Worm (Caenorhabditis elegans): ENCODE measurements around the gene F15D4.4.

The F15D4.4 gene

DNA sequence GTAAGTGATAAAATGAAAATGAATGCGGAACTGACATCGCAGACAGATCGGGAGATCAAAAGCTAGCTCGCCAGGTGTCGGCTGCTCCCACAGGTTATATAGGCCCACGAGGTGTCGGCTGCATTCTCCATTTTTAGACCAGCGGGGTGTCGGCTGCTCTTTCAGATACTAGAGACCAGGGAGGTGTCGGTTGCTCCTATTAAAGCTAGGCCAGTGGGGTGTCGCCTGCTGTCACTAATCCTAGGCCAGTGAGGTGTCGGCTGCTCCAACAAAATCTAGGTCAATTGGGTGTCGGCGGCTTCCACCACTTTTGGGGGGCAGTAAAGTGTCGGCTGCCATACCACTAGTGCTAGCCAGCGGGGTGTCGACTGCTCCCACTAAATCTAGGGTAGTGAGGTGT lies 47.0 kb upstream of the F15D4.4 start (continued):
- TF ChIP-seq snpc-4 (GFP tag; optimal IDR thresholded peaks at IDR 0.05), result no peak
- TF ChIP-seq snpc-4 (tag; optimal IDR thresholded peaks at IDR 0.05), result peak in 2 of 4 experiments; percentile 49 to 78
- TF ChIP-seq hmg-1.2 (GFP tag; IDR thresholded peaks at IDR 0.05), result no peak
- TF ChIP-seq lsy-27 (tag; optimal IDR thresholded peaks at IDR 0.05; ENCODE audit: borderline replicate concordance, insufficient read depth), result no peak

DNA sequence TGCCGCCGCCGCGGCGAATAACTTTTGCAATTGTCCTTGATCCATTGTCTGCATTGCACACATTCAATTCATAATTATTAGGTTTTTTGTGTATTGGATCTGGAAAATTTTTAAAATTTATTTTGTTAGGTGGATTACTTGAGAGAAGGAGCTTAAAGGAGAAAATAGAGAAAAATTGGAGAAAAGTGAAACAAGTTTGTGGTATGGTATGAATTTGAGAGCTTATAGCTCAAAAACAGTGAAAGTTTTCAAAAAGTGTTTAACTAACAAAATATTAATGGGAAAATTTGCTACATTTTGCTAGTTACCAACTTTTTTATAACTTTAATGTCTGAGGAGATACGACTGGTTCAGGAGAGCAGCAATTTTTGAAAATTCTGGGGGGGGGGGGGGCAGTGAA lies 42.8 kb upstream of the F15D4.4 start, which contains the start of gene ztf-22:
TSS of gene ztf-22 (minus strand) at position 101 of the 400 bp plus-strand sequence.
- no peak for TF ChIP-seq unc-62 (GFP tag; optimal IDR thresholded peaks at IDR 0.05)
- no peak for TF ChIP-seq ets-4 (GFP tag; optimal IDR thresholded peaks at IDR 0.05)
- TF ChIP-seq nhr-27 (tag; optimal IDR thresholded peaks at IDR 0.05), result no peak

- TF ChIP-seq T26A5.8 (tag; optimal IDR thresholded peaks at IDR 0.05), result no peak
- TF ChIP-seq lsy-27 (tag; optimal IDR thresholded peaks at IDR 0.05; ENCODE audit: borderline replicate concordance, insufficient read depth), result no peak
- TF ChIP-seq ama-1 (optimal IDR thresholded peaks at IDR 0.05), result no peak
- no peak for TF ChIP-seq ama-1 (GFP tag; optimal IDR thresholded peaks at IDR 0.05)
- TF ChIP-seq F23B12.7 (tag; optimal IDR thresholded peaks at IDR 0.05; ENCODE audit: insufficient read depth), result no peak
- TF ChIP-seq let-607 (tag; optimal IDR thresholded peaks at IDR 0.05), result no peak
- no peak for TF ChIP-seq hlh-12 (tag; optimal IDR thresholded peaks at IDR 0.05)
- TF ChIP-seq dpl-1 (GFP tag; optimal IDR thresholded peaks at IDR 0.05), result no peak
- TF ChIP-seq B0261.1 (tag; optimal IDR thresholded peaks at IDR 0.05), result no peak
- TF ChIP-seq ztf-3 (GFP tag; optimal IDR thresholded peaks at IDR 0.05), result no peak
- no peak for TF ChIP-seq aptf-3 (GFP tag; IDR thresholded peaks at IDR 0.05)
- TF ChIP-seq bed-1 (GFP tag; IDR thresholded peaks at IDR 0.05), result no peak
- no peak for TF ChIP-seq hmg-1.2 (GFP tag; IDR thresholded peaks at IDR 0.05)
Measured at ce11 chrII:13284148-13284547, 41.2 kb upstream of the F15D4.4 start.

DNA sequence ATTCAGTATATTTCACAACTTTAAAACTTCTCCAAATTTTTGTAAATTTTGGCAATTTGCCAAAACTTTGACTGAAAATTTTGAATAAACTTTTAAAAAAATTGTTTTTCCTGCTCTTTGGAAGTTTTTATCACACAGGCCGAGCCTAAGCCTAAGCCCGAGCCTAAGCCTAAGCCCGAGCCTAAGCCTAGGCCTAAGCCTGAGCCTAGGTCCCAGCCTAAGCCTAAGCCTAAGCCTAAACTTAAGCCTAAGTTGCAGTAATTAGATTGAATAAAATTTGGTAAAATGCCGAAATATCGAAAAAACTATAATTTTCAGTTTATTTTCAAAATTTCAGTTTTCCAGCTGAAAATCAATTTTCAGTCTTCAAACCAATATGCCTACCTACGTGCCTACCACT lies 40.6 kb upstream of the F15D4.4 start:
- TF ChIP-seq lin-26 (GFP tag; IDR thresholded peaks at IDR 0.05), result no peak
- TF ChIP-seq pha-4 (tag; optimal IDR thresholded peaks at IDR 0.05), result no peak
- TF ChIP-seq ceh-40 (GFP tag; IDR thresholded peaks at IDR 0.05), result no peak
- TF ChIP-seq cebp-1 (GFP tag; IDR thresholded peaks at IDR 0.05), result no peak
- no peak for TF ChIP-seq cebp-1 (tag; optimal IDR thresholded peaks at IDR 0.05)
- TF ChIP-seq sdz-38 (tag; optimal IDR thresholded peaks at IDR 0.05), result no peak
- TF ChIP-seq Y53G8AR.9 (GFP tag; conservative IDR thresholded peaks at IDR 0.05), result no peak
- TF ChIP-seq F57A8.1 (GFP tag; optimal IDR thresholded peaks at IDR 0.05), result no peak
- no peak for TF ChIP-seq B0261.1 (tag; optimal IDR thresholded peaks at IDR 0.05)
- no peak for TF ChIP-seq let-607 (tag; optimal IDR thresholded peaks at IDR 0.05)
- TF ChIP-seq F57C9.4 (tag; optimal IDR thresholded peaks at IDR 0.05), result no peak
- TF ChIP-seq ztf-22 (GFP tag; optimal IDR thresholded peaks at IDR 0.05), result no peak
- no peak for TF ChIP-seq attf-5 (GFP tag; optimal IDR thresholded peaks at IDR 0.05)

- TF ChIP-seq ceh-91 (GFP tag; IDR thresholded peaks at IDR 0.05) (no peak), zfh-2 (GFP tag; conservative IDR thresholded peaks at IDR 0.05) (peak; percentile 78)
Measured at ce11 chrII:13282566-13282965, 39.6 kb upstream of the F15D4.4 start.
